Worm (Caenorhabditis elegans) whole organism, L1 larva: ENCODE measurements around the gene sqv-7.
A peak's percentile ranks its signal among the peaks of the same experiment; 100 is the strongest.

Experiments used
- C04F5.9 ChIP-seq: sonication (generic microtip); optimal IDR thresholded peaks from 2 replicates; lab custom pipeline; 2016; ENCODE audit warnings: missing genetic modification characterization, missing compliant biosample characterization
- C34B4.2 ChIP-seq: sonication (generic microtip); optimal IDR thresholded peaks from 2 replicates; lab custom pipeline; 2017; ENCODE audit warnings: mild to moderate bottlenecking, missing genetic modification characterization, missing compliant biosample characterization
- Y116A8C.19 ChIP-seq: sonication (generic microtip); optimal IDR thresholded peaks from 2 replicates; lab custom pipeline; 2016; ENCODE audit warnings: missing compliant biosample characterization, missing genetic modification characterization, borderline replicate concordance
- alr-1 ChIP-seq: fragments of 200-800 bp; sonication (Bioruptor generic); optimal IDR thresholded peaks from 2 replicates; lab custom pipeline; 2018; ENCODE audit warnings: borderline replicate concordance, mild to moderate bottlenecking, missing genetic modification characterization, missing compliant biosample characterization
- aly-2 ChIP-seq: fragments of 150-350 bp; optimal IDR thresholded peaks from 2 replicates; lab custom pipeline; 2014; ENCODE audit warnings: missing biosample characterization, missing genetic modification characterization
- blmp-1 ChIP-seq: fragments of 150-350 bp; optimal IDR thresholded peaks from 2 replicates; lab custom pipeline; 2014; ENCODE audit warnings: missing biosample characterization, missing genetic modification characterization
- ceh-82 ChIP-seq, 3 experiments: fragments of 150-350 bp in 1 of 3; sonication (generic microtip) in 2 of 3; optimal IDR thresholded peaks; 2 replicates each; lab custom pipeline; 2014 to 2017; ENCODE audit warnings: missing biosample characterization in 3 of 3, missing genetic modification characterization in 3 of 3
- ceh-88 ChIP-seq: fragments of 200-800 bp; sonication (Bioruptor generic); IDR thresholded peaks from 2 replicates; pipeline ENCODE4 v1.3.6; 2022; ENCODE audit warnings: missing genetic modification characterization, missing compliant biosample characterization
- ces-1 ChIP-seq: fragments of 150-350 bp; optimal IDR thresholded peaks from 2 replicates; lab custom pipeline; 2014; ENCODE audit warnings: missing biosample characterization, missing genetic modification reagents, missing genetic modification characterization
- dpl-1 ChIP-seq, 3 experiments: fragments of 150-350 bp in 2 of 3; sonication (generic microtip) in 1 of 3; optimal IDR thresholded peaks; 2 replicates each; lab custom pipeline; 2014 to 2017; ENCODE audit warnings: missing biosample characterization in 3 of 3, missing genetic modification characterization in 3 of 3, missing genetic modification reagents in 3 of 3
- dsc-1 ChIP-seq: sonication (generic microtip); optimal IDR thresholded peaks from 2 replicates; lab custom pipeline; 2016; ENCODE audit warnings: mild to moderate bottlenecking, missing genetic modification characterization, missing compliant biosample characterization
- efl-1 ChIP-seq, 4 experiments: fragments of 150-350 bp; optimal IDR thresholded peaks in 3 of 4; peaks in 1 of 4; 1 replicate in 1 of 4; 2 replicates in 3 of 4; lab custom pipeline; 2014; ENCODE audit warnings: missing biosample characterization in 2 of 4, missing genetic modification characterization in 2 of 4, missing genetic modification reagents in 2 of 4
- egl-27 ChIP-seq, 2 experiments: fragments of 150-350 bp in 1 of 2; sonication (generic microtip); optimal IDR thresholded peaks; 3 replicates each; lab custom pipeline; 2017 to 2018; ENCODE audit warnings: missing biosample characterization in 2 of 2, missing genetic modification characterization in 2 of 2, missing genetic modification reagents in 2 of 2
- elt-2 ChIP-seq: sonication (generic microtip); optimal IDR thresholded peaks from 2 replicates; lab custom pipeline; 2016; ENCODE audit warnings: missing genetic modification characterization, mild to moderate bottlenecking, inconsistent platforms, missing compliant biosample characterization, missing genetic modification reagents
- elt-3 ChIP-seq, 6 experiments: fragments of 150-350 bp in 1 of 6; sonication (generic microtip); optimal IDR thresholded peaks; 2 replicates each; lab custom pipeline; 2017 to 2018; ENCODE audit warnings: missing biosample characterization in 6 of 6, missing genetic modification characterization in 6 of 6, inconsistent platforms in 1 of 6
- ets-5 ChIP-seq: fragments of 200-800 bp; sonication (Bioruptor generic); IDR thresholded peaks from 2 replicates; pipeline ENCODE4 v1.3.6; 2022; ENCODE audit warnings: missing genetic modification characterization, missing compliant biosample characterization
- jun-1 ChIP-seq: fragments of 150-350 bp; optimal IDR thresholded peaks from 2 replicates; lab custom pipeline; 2014; ENCODE audit warnings: missing biosample characterization, missing genetic modification reagents, missing genetic modification characterization
- lin-13 ChIP-seq: fragments of 150-350 bp; optimal IDR thresholded peaks from 2 replicates; lab custom pipeline; 2014; ENCODE audit warnings: missing biosample characterization, missing genetic modification reagents, missing genetic modification characterization
- lin-35 ChIP-seq, 2 experiments: fragments of 150-350 bp; optimal IDR thresholded peaks; 2 replicates each; lab custom pipeline; 2014; ENCODE audit warnings: missing biosample characterization in 2 of 2, missing genetic modification characterization in 2 of 2, missing genetic modification reagents in 2 of 2
- lin-39 ChIP-seq: fragments of 150-350 bp; optimal IDR thresholded peaks from 2 replicates; lab custom pipeline; 2014; ENCODE audit warnings: missing biosample characterization, missing genetic modification reagents, missing genetic modification characterization
- lsy-2 ChIP-seq, 2 experiments: fragments of 150-350 bp; optimal IDR thresholded peaks; 2 replicates each; lab custom pipeline; 2014; ENCODE audit warnings: missing biosample characterization in 2 of 2, missing genetic modification characterization in 2 of 2
- mdl-1 ChIP-seq, 2 experiments: fragments of 150-350 bp; optimal IDR thresholded peaks; 2 replicates each; lab custom pipeline; 2014 to 2017; ENCODE audit warnings: missing biosample characterization in 2 of 2, missing genetic modification characterization in 2 of 2, inconsistent platforms in 1 of 2
- mef-2 ChIP-seq: fragments of 150-350 bp; optimal IDR thresholded peaks from 2 replicates; lab custom pipeline; 2014; ENCODE audit warnings: missing biosample characterization, missing genetic modification characterization
- mep-1 ChIP-seq: fragments of 150-350 bp; optimal IDR thresholded peaks from 2 replicates; lab custom pipeline; 2014; ENCODE audit warnings: missing biosample characterization, missing genetic modification characterization
- nhr-11 ChIP-seq: fragments of 150-350 bp; optimal IDR thresholded peaks from 2 replicates; lab custom pipeline; 2014; ENCODE audit warnings: missing biosample characterization, missing genetic modification characterization
- nhr-12 ChIP-seq: sonication (generic microtip); optimal IDR thresholded peaks from 2 replicates; lab custom pipeline; 2017; ENCODE audit warnings: missing biosample characterization, missing genetic modification characterization
- nhr-19 ChIP-seq: fragments of 200-800 bp; sonication (Bioruptor generic); conservative IDR thresholded peaks from 2 replicates; pipeline ENCODE4 v1.3.6; 2022; ENCODE audit warnings: missing genetic modification characterization, missing compliant biosample characterization
- nhr-20 ChIP-seq: sonication (generic microtip); optimal IDR thresholded peaks from 2 replicates; lab custom pipeline; 2016; ENCODE audit warnings: mild to moderate bottlenecking, missing genetic modification characterization, missing compliant biosample characterization
- nhr-28 ChIP-seq: fragments of 150-350 bp; optimal IDR thresholded peaks from 2 replicates; lab custom pipeline; 2014; ENCODE audit warnings: missing biosample characterization, missing genetic modification characterization
- nhr-71 ChIP-seq: sonication (generic microtip); optimal IDR thresholded peaks from 2 replicates; lab custom pipeline; 2016; ENCODE audit warnings: mild to moderate bottlenecking, missing genetic modification characterization, moderate library complexity, missing compliant biosample characterization
- nhr-76 ChIP-seq: sonication (generic microtip); optimal IDR thresholded peaks from 2 replicates; lab custom pipeline; 2017; ENCODE audit warnings: missing biosample characterization, missing genetic modification characterization
- nhr-85 ChIP-seq: sonication (generic microtip); peaks from one replicate; lab custom pipeline; 2016; ENCODE audit warnings: missing genetic modification characterization, inconsistent platforms, missing compliant biosample characterization
- nhr-90 ChIP-seq: sonication (generic microtip); optimal IDR thresholded peaks from 2 replicates; lab custom pipeline; 2016; ENCODE audit warnings: mild to moderate bottlenecking, missing genetic modification characterization, missing compliant biosample characterization; ENCODE audit not compliant: poor library complexity
- skn-1 ChIP-seq: fragments of 150-350 bp; optimal IDR thresholded peaks from 2 replicates; lab custom pipeline; 2014; ENCODE audit warnings: missing biosample characterization, missing genetic modification characterization
- sup-37 ChIP-seq: fragments of 200-800 bp; sonication (Bioruptor generic); optimal IDR thresholded peaks from 2 replicates; lab custom pipeline; 2018; ENCODE audit warnings: mild to moderate bottlenecking, missing genetic modification characterization, missing compliant biosample characterization
- swsn-7 ChIP-seq: sonication (generic microtip); optimal IDR thresholded peaks from 2 replicates; lab custom pipeline; 2016; ENCODE audit warnings: missing genetic modification characterization, missing compliant biosample characterization
- tlp-1 ChIP-seq: fragments of 150-350 bp; optimal IDR thresholded peaks from 2 replicates; lab custom pipeline; 2014; ENCODE audit warnings: missing biosample characterization, missing genetic modification characterization
- unc-130 ChIP-seq: fragments of 150-350 bp; optimal IDR thresholded peaks from 2 replicates; lab custom pipeline; 2017; ENCODE audit warnings: missing biosample characterization, missing genetic modification characterization, inconsistent platforms
- unc-62 ChIP-seq: fragments of 150-350 bp; optimal IDR thresholded peaks from 2 replicates; lab custom pipeline; 2014; ENCODE audit warnings: missing biosample characterization, missing genetic modification reagents, missing genetic modification characterization
- vab-15 ChIP-seq: sonication (generic microtip); optimal IDR thresholded peaks from 2 replicates; lab custom pipeline; 2017; ENCODE audit warnings: missing genotype, mild to moderate bottlenecking, missing genetic modification characterization, missing compliant biosample characterization
- xbp-1 ChIP-seq: sonication (generic microtip); optimal IDR thresholded peaks from 2 replicates; lab custom pipeline; 2016; ENCODE audit warnings: missing genetic modification characterization, missing compliant biosample characterization
- zip-4 ChIP-seq: fragments of 200-800 bp; sonication (Bioruptor generic); optimal IDR thresholded peaks from 2 replicates; lab custom pipeline; 2018; ENCODE audit warnings: mild to moderate bottlenecking, missing genetic modification characterization, moderate library complexity, missing compliant biosample characterization
- ztf-11 ChIP-seq, 2 experiments: sonication (generic microtip); optimal IDR thresholded peaks; 2 replicates each; lab custom pipeline; 2016 to 2017; ENCODE audit warnings: missing genetic modification characterization in 2 of 2, missing biosample characterization in 1 of 2, missing compliant biosample characterization in 1 of 2

Gene sqv-7

ce11 chrII:7037659-7038342 lies 25.3 kb upstream of the sqv-7 start, which contains the start of gene cin-4:
TSS of gene cin-4 (plus strand) at chrII:7038292.
- TF ChIP-seq unc-130 (tag; lab: Kevin White, UChicago) (no peak), ztf-11 (tag; optimal IDR thresholded peaks at IDR 0.05; lab: Kevin White, UChicago) (no peak), C34B4.2 (tag; lab: Kevin White, UChicago) (no peak), dsc-1 (tag; lab: Kevin White, UChicago) (no peak), alr-1 (no peak), ets-5 (GFP tag; lab: Robert Waterston, UW) (no peak), C04F5.9 (tag; lab: Kevin White, UChicago) (no peak), nhr-76 (no peak), nhr-85 (tag; lab: Kevin White, UChicago) (no peak), unc-62 (GFP tag; lab: Kevin White, UChicago) (no peak), lin-13 (GFP tag; lab: Kevin White, UChicago) (no peak), swsn-7 (no peak), lsy-2 (tag; optimal IDR thresholded peaks at IDR 0.05; lab: Kevin White, UChicago) (no peak), mdl-1 (tag; optimal IDR thresholded peaks at IDR 0.05; lab: Kevin White, UChicago) (no peak), egl-27 (tag; optimal IDR thresholded peaks at IDR 0.05; lab: Kevin White, UChicago) (no peak), nhr-19 (GFP tag; lab: Robert Waterston, UW) (no peak), nhr-12 (tag; lab: Kevin White, UChicago) (no peak)
- TF ChIP-seq, all 84 proteins: peak for 0

ce11 chrII:7031137-7031697 lies 18.7 kb upstream of the sqv-7 start:
- no peak for TF ChIP-seq C04F5.9 (tag; lab: Kevin White, UChicago)
- no peak for TF ChIP-seq C34B4.2 (tag; lab: Kevin White, UChicago)
- TF ChIP-seq mep-1 = no peak
- no peak for TF ChIP-seq nhr-71 (tag; lab: Kevin White, UChicago)
- no peak for TF ChIP-seq ceh-88 (GFP tag; lab: Robert Waterston, UW)
- no peak for TF ChIP-seq aly-2 (tag; lab: Kevin White, UChicago)
- TF ChIP-seq efl-1 (optimal IDR thresholded peaks at IDR 0.05; lab: Kevin White, UChicago) = no peak
- TF ChIP-seq efl-1 (GFP tag; optimal IDR thresholded peaks at IDR 0.05 in 1 of 2; lab: Kevin White, UChicago) = peak in 1 of 2 experiments; percentile 22
- TF ChIP-seq jun-1 (tag; lab: Kevin White, UChicago) = no peak
- TF ChIP-seq blmp-1 (tag; lab: Kevin White, UChicago) = peak; percentile 33
- TF ChIP-seq lin-35 (GFP tag; optimal IDR thresholded peaks at IDR 0.05; lab: Kevin White, UChicago) = peak in 1 of 2 experiments; percentile 36
- TF ChIP-seq nhr-20 (tag; lab: Kevin White, UChicago) = peak; percentile 17
- TF ChIP-seq dpl-1 (GFP tag; optimal IDR thresholded peaks at IDR 0.05; lab: Kevin White, UChicago) = no peak
- no peak for TF ChIP-seq zip-4
- no peak for TF ChIP-seq ces-1
- peak in 1 of 2 experiments; percentile 6 for TF ChIP-seq lsy-2 (tag; optimal IDR thresholded peaks at IDR 0.05; lab: Kevin White, UChicago)
- TF ChIP-seq xbp-1 (tag; lab: Kevin White, UChicago) = no peak
- TF ChIP-seq nhr-90 (tag; lab: Kevin White, UChicago) = no peak
- TF ChIP-seq ceh-82 (tag; optimal IDR thresholded peaks at IDR 0.05; lab: Kevin White, UChicago) = no peak
- TF ChIP-seq sup-37 = no peak
- no peak for TF ChIP-seq nhr-85 (tag; lab: Kevin White, UChicago)
- no peak for TF ChIP-seq nhr-11 (tag; lab: Kevin White, UChicago)
- no peak for TF ChIP-seq unc-62 (GFP tag; lab: Kevin White, UChicago)
- TF ChIP-seq tlp-1 (tag; lab: Kevin White, UChicago) = no peak
- TF ChIP-seq Y116A8C.19 (tag; lab: Kevin White, UChicago) = no peak
- no peak for TF ChIP-seq lin-39 (tag; lab: Kevin White, UChicago)
- no peak for TF ChIP-seq skn-1 (tag; lab: Kevin White, UChicago)
- TF ChIP-seq nhr-28 = no peak
- TF ChIP-seq vab-15 (tag; lab: Kevin White, UChicago) = no peak
- TF ChIP-seq elt-2 = peak; percentile 61
- TF ChIP-seq elt-3 (tag; optimal IDR thresholded peaks at IDR 0.05; lab: Kevin White, UChicago) = no peak
- TF ChIP-seq mef-2 (tag; lab: Kevin White, UChicago) = no peak
